Fruit fly (Drosophila melanogaster): ENCODE measurements around the gene CG31269.

CG31269 gene

DNA sequence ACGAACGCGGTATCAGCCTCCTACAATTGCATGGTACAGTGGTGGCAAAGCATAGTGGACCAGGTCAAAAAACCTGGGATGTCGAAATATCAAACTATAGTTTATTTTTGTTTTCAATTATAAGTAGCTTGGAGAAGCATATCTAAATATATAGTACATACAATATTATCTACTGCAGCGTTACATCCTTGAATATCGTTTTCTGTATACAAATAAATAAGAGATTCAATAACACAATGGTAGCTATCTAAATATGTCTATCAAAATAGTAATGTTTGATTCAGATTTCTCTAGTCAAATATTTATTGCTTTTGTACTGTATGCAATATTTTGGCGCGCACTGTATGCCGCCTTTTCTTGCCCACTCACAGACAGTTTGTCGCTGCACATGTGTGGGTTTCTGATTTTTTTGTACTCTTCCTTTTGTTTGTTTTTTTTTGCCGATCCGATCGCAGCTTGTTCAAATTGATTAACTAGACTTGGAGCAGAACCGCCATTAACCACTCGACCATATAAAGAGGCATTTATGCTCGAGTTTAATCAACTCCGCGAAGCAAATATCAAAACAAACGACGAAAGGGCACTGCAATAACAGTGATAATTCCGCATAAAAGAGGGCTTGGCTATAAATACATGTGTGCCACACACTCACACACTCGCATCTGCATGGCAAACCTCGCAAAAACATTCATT, 46.1 kb upstream of the CG31269 start (continued):
- TF ChIP-seq CG31388 (GFP tag; optimal IDR thresholded peaks at IDR 0.05) (peak; percentile 73), Drgx (GFP tag; IDR thresholded peaks at IDR 0.05) (peak; percentile 96), ssp (GFP tag; IDR thresholded peaks at IDR 0.05) (peak; percentile 85), bab2 (GFP tag; optimal IDR thresholded peaks at IDR 0.05) (peak; percentile 88), CG4707 (GFP tag; optimal IDR thresholded peaks at IDR 0.05) (peak; percentile 85), pho (GFP tag; optimal IDR thresholded peaks at IDR 0.05) (peak; percentile 89), sc (optimal IDR thresholded peaks at IDR 0.05) (no peak), sc (GFP tag; optimal IDR thresholded peaks at IDR 0.05) (peak; percentile 94), CG4282 (GFP tag; optimal IDR thresholded peaks at IDR 0.05) (peak; percentile 69), CG42726 (GFP tag; IDR thresholded peaks at IDR 0.05; ENCODE audit: partially characterized antibody) (no peak), CG10321 (GFP tag; IDR thresholded peaks at IDR 0.05) (peak; percentile 67; the same call in 1 of the 2 replicates), CG18476 (GFP tag; optimal IDR thresholded peaks at IDR 0.05) (peak; percentile 94), dimm (GFP tag; IDR thresholded peaks at IDR 0.05) (0 out of 2 replicates have a peak, but pooled peaks have one; percentile 72), Oaz (GFP tag; IDR thresholded peaks at IDR 0.05) (peak; percentile 92), otp (GFP tag; IDR thresholded peaks at IDR 0.05) (peak; percentile 92), stwl (tag; optimal IDR thresholded peaks at IDR 0.05) (peak; percentile 40), stc (GFP tag; IDR thresholded peaks at IDR 0.05) (peak; percentile 94), CG8089 (GFP tag; optimal IDR thresholded peaks at IDR 0.05) (peak; percentile 83), CG4404 (GFP tag; IDR thresholded peaks at IDR 0.05) (peak; percentile 78), Optix (GFP tag; IDR thresholded peaks at IDR 0.05) (peak; percentile 85), Xbp1 (GFP tag; optimal IDR thresholded peaks at IDR 0.05) (peak; percentile 95), Doc2 (GFP tag; IDR thresholded peaks at IDR 0.05) (peak; percentile 56; the same call in 1 of the 2 replicates), Myb (GFP tag; optimal IDR thresholded peaks at IDR 0.05) (peak; percentile 25), Bdp1 (GFP tag; optimal IDR thresholded peaks at IDR 0.05) (peak; percentile 86), Abd-B (GFP tag; optimal IDR thresholded peaks at IDR 0.05) (peak; percentile 90), ems (GFP tag; optimal IDR thresholded peaks at IDR 0.05) (peak; percentile 92), CG10147 (GFP tag; optimal IDR thresholded peaks at IDR 0.05) (peak; percentile 88), CG15269 (tag; optimal IDR thresholded peaks at IDR 0.05) (peak; percentile 96), CG7271 (tag; optimal IDR thresholded peaks at IDR 0.05) (no peak), Gug (GFP tag; IDR thresholded peaks at IDR 0.05) (peak; percentile 93), CG15011 (GFP tag; optimal IDR thresholded peaks at IDR 0.05) (peak; percentile 91), ro (GFP tag; IDR thresholded peaks at IDR 0.05) (peak; percentile 79), NC2β (GFP tag; optimal IDR thresholded peaks at IDR 0.05) (peak; percentile 85), seq (GFP tag; IDR thresholded peaks at IDR 0.05) (peak; percentile 96), ewg (GFP tag; optimal IDR thresholded peaks at IDR 0.05) (peak; percentile 90), eyg (GFP tag; optimal IDR thresholded peaks at IDR 0.05) (peak; percentile 81), Dip2 (GFP tag; IDR thresholded peaks at IDR 0.05) (peak; percentile 41; the same call in 1 of the 2 replicates), gem (tag; optimal IDR thresholded peaks at IDR 0.05) (peak; percentile 98), CG13424 (tag; optimal IDR thresholded peaks at IDR 0.05) (peak; percentile 96), lmd (GFP tag; IDR thresholded peaks at IDR 0.05) (peak; percentile 94), CG8290 (GFP tag; optimal IDR thresholded peaks at IDR 0.05) (peak; percentile 95), CG8290 (tag; optimal IDR thresholded peaks at IDR 0.05) (peak; percentile 72 to 90), tgo (GFP tag; IDR thresholded peaks at IDR 0.05) (peak; percentile 95), Tbp (GFP tag; optimal IDR thresholded peaks at IDR 0.05) (no peak), Bteb2 (GFP tag; optimal IDR thresholded peaks at IDR 0.05) (peak; percentile 91), al (GFP tag; IDR thresholded peaks at IDR 0.05) (peak; percentile 85), CG7372 (GFP tag; IDR thresholded peaks at IDR 0.05) (peak; percentile 88), CG2889 (GFP tag; IDR thresholded peaks at IDR 0.05) (peak; percentile 72), CG18764 (GFP tag; optimal IDR thresholded peaks at IDR 0.05) (peak; percentile 91), CTCF (GFP tag; optimal IDR thresholded peaks at IDR 0.05) (peak; percentile 71), cas (GFP tag; IDR thresholded peaks at IDR 0.05) (peak; percentile 78), CG6683 (GFP tag; optimal IDR thresholded peaks at IDR 0.05) (peak; percentile 93)

Data from whole organism, embryonic.